Worm (Caenorhabditis elegans) whole organism, young adult: ENCODE results near the gene Y56A3A.6.
A peak's percentile ranks its signal among the peaks of the same experiment; 100 is the strongest.

ENCODE experiments used
- B0035.1 ChIP-seq: sonication (generic microtip); optimal IDR thresholded peaks from 2 replicates; lab custom pipeline; 2016; ENCODE audit warnings: missing genetic modification characterization, mild to moderate bottlenecking, missing compliant biosample characterization, missing genotype, missing genetic modification reagents
- C17E4.6 ChIP-seq: fragments of 200-800 bp; sonication (Bioruptor generic); IDR thresholded peaks from 2 replicates; pipeline ENCODE4 v1.3.6; 2022; ENCODE audit warnings: missing genetic modification reagents, missing genetic modification characterization, missing compliant biosample characterization
- F23B12.7 ChIP-seq: sonication (generic microtip); optimal IDR thresholded peaks from 2 replicates; lab custom pipeline; 2017; ENCODE audit warnings: missing genetic modification characterization, mild to moderate bottlenecking, missing compliant biosample characterization, antibody characterized with exemption, moderate library complexity; ENCODE audit not compliant: insufficient read depth
- F49E8.2 ChIP-seq: sonication (generic microtip); optimal IDR thresholded peaks from 3 replicates; lab custom pipeline; 2017; ENCODE audit warnings: missing genetic modification characterization, mild to moderate bottlenecking, missing compliant biosample characterization, antibody characterized with exemption, moderate library complexity; ENCODE audit not compliant: insufficient read depth
- F57A8.1 ChIP-seq: fragments of 200-800 bp; sonication (Bioruptor generic); optimal IDR thresholded peaks from 2 replicates; lab custom pipeline; 2018; ENCODE audit warnings: mild to moderate bottlenecking, missing genetic modification characterization, moderate library complexity, missing compliant biosample characterization
- K11D2.4 ChIP-seq: fragments of 200-800 bp; sonication (Bioruptor generic); IDR thresholded peaks from 2 replicates; pipeline ENCODE4 v1.3.6; 2022; ENCODE audit warnings: missing genetic modification reagents, missing genetic modification characterization, missing compliant biosample characterization
- Y53G8AR.9 ChIP-seq: fragments of 200-800 bp; sonication (Bioruptor generic); conservative IDR thresholded peaks from 2 replicates; pipeline ENCODE4 v1.3.6; 2022; ENCODE audit warnings: missing genetic modification reagents, missing genetic modification characterization, missing compliant biosample characterization
- Y67H2A.10 ChIP-seq: fragments of 200-800 bp; sonication (Bioruptor generic); conservative IDR thresholded peaks from 2 replicates; pipeline ENCODE4 v1.3.6; 2022; ENCODE audit warnings: missing genetic modification reagents, missing genetic modification characterization, missing compliant biosample characterization
- aptf-2 ChIP-seq: fragments of 200-800 bp; sonication (Bioruptor generic); conservative IDR thresholded peaks from 2 replicates; pipeline ENCODE4 v1.3.6; 2022; ENCODE audit warnings: missing genetic modification reagents, missing genetic modification characterization, missing compliant biosample characterization
- aptf-3 ChIP-seq: fragments of 200-800 bp; sonication (Bioruptor generic); IDR thresholded peaks from 2 replicates; pipeline ENCODE4 v1.3.6; 2022; ENCODE audit warnings: missing genetic modification characterization, missing compliant biosample characterization
- attf-5 ChIP-seq: fragments of 200-800 bp; sonication (Bioruptor generic); optimal IDR thresholded peaks from 2 replicates; lab custom pipeline; 2018; ENCODE audit warnings: mild to moderate bottlenecking, missing genetic modification characterization, missing compliant biosample characterization
- bed-1 ChIP-seq: fragments of 200-800 bp; sonication (Bioruptor generic); IDR thresholded peaks from 2 replicates; pipeline ENCODE4 v1.3.6; 2022; ENCODE audit warnings: missing genetic modification reagents, missing genetic modification characterization, missing compliant biosample characterization
- cebp-1 ChIP-seq, 2 experiments: fragments of 200-800 bp in 1 of 2; sonication (Bioruptor generic) in 1 of 2; sonication (generic microtip) in 1 of 2; IDR thresholded peaks in 1 of 2; optimal IDR thresholded peaks in 1 of 2; 2 replicates each; pipeline versions ENCODE4 v1.3.6 to Lab custom; 2017 to 2022; ENCODE audit warnings: missing compliant biosample characterization in 2 of 2, missing genetic modification characterization in 2 of 2, mild to moderate bottlenecking in 1 of 2, missing genetic modification reagents in 1 of 2, moderate library complexity in 1 of 2
- ceh-100 ChIP-seq: fragments of 200-800 bp; sonication (Bioruptor generic); IDR thresholded peaks from 2 replicates; pipeline ENCODE4 v1.3.6; 2022; ENCODE audit warnings: missing genetic modification reagents, missing genetic modification characterization, missing compliant biosample characterization
- ceh-27 ChIP-seq: fragments of 200-800 bp; sonication (Bioruptor generic); optimal IDR thresholded peaks from 2 replicates; lab custom pipeline; 2018; ENCODE audit warnings: mild to moderate bottlenecking, missing genetic modification characterization, moderate library complexity, missing compliant biosample characterization
- ceh-40 ChIP-seq: fragments of 200-800 bp; sonication (Bioruptor generic); IDR thresholded peaks from 2 replicates; pipeline ENCODE4 v1.3.6; 2022; ENCODE audit warnings: missing genetic modification characterization, missing compliant biosample characterization
- egrh-3 ChIP-seq: fragments of 200-800 bp; sonication (Bioruptor generic); IDR thresholded peaks from 2 replicates; pipeline ENCODE4 v1.3.6; 2022; ENCODE audit warnings: missing genetic modification reagents, missing genetic modification characterization, missing compliant biosample characterization
- ekl-4 ChIP-seq: fragments of 200-800 bp; sonication (Bioruptor generic); IDR thresholded peaks from 2 replicates; pipeline ENCODE4 v1.3.6; 2022; ENCODE audit warnings: missing genetic modification reagents, missing genetic modification characterization, missing compliant biosample characterization
- ets-4 ChIP-seq: fragments of 200-800 bp; sonication (Bioruptor generic); optimal IDR thresholded peaks from 2 replicates; lab custom pipeline; 2018; ENCODE audit warnings: mild to moderate bottlenecking, missing genetic modification characterization, missing compliant biosample characterization
- hmg-1.2 ChIP-seq: fragments of 200-800 bp; sonication (Bioruptor generic); IDR thresholded peaks from 2 replicates; pipeline ENCODE4 v1.3.6; 2022; ENCODE audit warnings: missing genetic modification reagents, missing genetic modification characterization, missing compliant biosample characterization
- hsf-1 ChIP-seq: fragments of 200-800 bp; sonication (Bioruptor generic); IDR thresholded peaks from 2 replicates; pipeline ENCODE4 v1.3.6; 2022; ENCODE audit warnings: missing genetic modification reagents, missing genetic modification characterization, missing compliant biosample characterization
- let-526 ChIP-seq: fragments of 200-800 bp; sonication (Bioruptor generic); IDR thresholded peaks from 2 replicates; pipeline ENCODE4 v1.3.6; 2022; ENCODE audit warnings: missing genetic modification reagents, missing genetic modification characterization, missing compliant biosample characterization
- let-607 ChIP-seq, 2 experiments: fragments of 200-800 bp in 1 of 2; sonication (Bioruptor generic) in 1 of 2; sonication (generic microtip) in 1 of 2; optimal IDR thresholded peaks; 2 replicates each; lab custom pipeline; 2016 to 2018; ENCODE audit warnings: mild to moderate bottlenecking in 2 of 2, missing compliant biosample characterization in 2 of 2, missing genetic modification characterization in 2 of 2, moderate library complexity in 2 of 2, missing genotype in 1 of 2
- mel-28 ChIP-seq: sonication (generic microtip); optimal IDR thresholded peaks from 2 replicates; lab custom pipeline; 2016; ENCODE audit warnings: borderline replicate concordance, mild to moderate bottlenecking, missing genetic modification characterization, missing compliant biosample characterization
- nhr-179 ChIP-seq: sonication (generic microtip); optimal IDR thresholded peaks from 2 replicates; lab custom pipeline; 2016; ENCODE audit warnings: mild to moderate bottlenecking, missing genetic modification characterization, missing compliant biosample characterization
- nhr-80 ChIP-seq: sonication (generic microtip); optimal IDR thresholded peaks from 2 replicates; lab custom pipeline; 2016; ENCODE audit warnings: missing genetic modification characterization, missing compliant biosample characterization
- nhr-90 ChIP-seq: sonication (generic microtip); optimal IDR thresholded peaks from 2 replicates; lab custom pipeline; 2016; ENCODE audit warnings: missing genotype, mild to moderate bottlenecking, missing genetic modification characterization, missing compliant biosample characterization
- pbrm-1 ChIP-seq: fragments of 200-800 bp; sonication (Bioruptor generic); IDR thresholded peaks from 2 replicates; pipeline ENCODE4 v1.3.6; 2022; ENCODE audit warnings: missing genetic modification reagents, missing genetic modification characterization, missing compliant biosample characterization
- repo-1 ChIP-seq: sonication (generic microtip); optimal IDR thresholded peaks from 2 replicates; lab custom pipeline; 2017; ENCODE audit warnings: mild to moderate bottlenecking, missing genetic modification characterization, missing compliant biosample characterization
- rpc-1 ChIP-seq, 2 experiments: fragments of 150-350 bp in 1 of 2; sonication (generic microtip) in 1 of 2; optimal IDR thresholded peaks; 2 replicates each; lab custom pipeline; 2014 to 2018; ENCODE audit warnings: missing biosample characterization in 1 of 2, missing genetic modification characterization in 1 of 2, missing genetic modification reagents in 1 of 2, missing genotype in 1 of 2
- snpc-4 ChIP-seq, 5 experiments: fragments of 150-350 bp in 1 of 5; sonication (generic microtip) in 4 of 5; optimal IDR thresholded peaks; 2 replicates each; lab custom pipeline; 2014 to 2018; ENCODE audit warnings: missing genetic modification characterization in 5 of 5, missing biosample characterization in 3 of 5, antibody characterized with exemption in 2 of 5, mild to moderate bottlenecking in 2 of 5, missing compliant biosample characterization in 2 of 5, missing genotype in 2 of 5, moderate library complexity in 2 of 5, missing genetic modification reagents in 1 of 5
- unc-62 ChIP-seq: fragments of 150-350 bp; optimal IDR thresholded peaks from 2 replicates; lab custom pipeline; 2014; ENCODE audit warnings: missing biosample characterization, missing genetic modification reagents, missing genetic modification characterization
- xnd-1 ChIP-seq: sonication (generic microtip); optimal IDR thresholded peaks from 2 replicates; lab custom pipeline; 2016; ENCODE audit warnings: missing genotype, missing genetic modification reagents, missing genetic modification characterization, missing compliant biosample characterization
- zfh-2 ChIP-seq: fragments of 200-800 bp; sonication (Bioruptor generic); conservative IDR thresholded peaks from 2 replicates; pipeline ENCODE4 v1.3.6; 2022; ENCODE audit warnings: missing genetic modification reagents, missing genetic modification characterization, missing compliant biosample characterization
- ztf-26 ChIP-seq: sonication (generic microtip); optimal IDR thresholded peaks from 2 replicates; lab custom pipeline; 2017; ENCODE audit warnings: missing genetic modification characterization, missing compliant biosample characterization

The Y56A3A.6 gene

DNA sequence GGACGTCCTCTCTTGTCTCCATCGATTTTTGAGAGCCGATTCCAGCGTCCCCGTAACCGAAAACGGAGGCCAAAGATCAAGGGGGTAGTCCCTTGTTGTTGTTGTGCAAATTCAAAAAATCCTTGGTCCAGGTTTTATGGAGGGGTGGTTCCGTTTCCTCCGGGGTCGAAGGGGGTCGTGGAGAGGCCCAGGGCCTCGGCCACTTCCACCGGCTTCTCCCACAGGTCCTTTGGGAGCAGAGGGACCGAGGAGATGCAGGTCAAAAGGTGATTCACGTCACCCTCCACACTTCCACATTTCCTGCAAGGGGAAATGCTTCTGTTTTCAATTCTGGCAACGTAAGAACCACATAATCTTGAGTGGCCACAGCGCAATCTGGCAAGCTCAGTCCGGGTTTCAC is 5.1 kb upstream of the Y56A3A.6 start, which contains the start of gene fbxb-22:
Gene fbxb-22 (minus strand): TSS at position 61 of the 400 bp plus-strand sequence.
- TF ChIP-seq egrh-3 = peak; percentile 68; the same call in 1 of the 2 replicates

DNA sequence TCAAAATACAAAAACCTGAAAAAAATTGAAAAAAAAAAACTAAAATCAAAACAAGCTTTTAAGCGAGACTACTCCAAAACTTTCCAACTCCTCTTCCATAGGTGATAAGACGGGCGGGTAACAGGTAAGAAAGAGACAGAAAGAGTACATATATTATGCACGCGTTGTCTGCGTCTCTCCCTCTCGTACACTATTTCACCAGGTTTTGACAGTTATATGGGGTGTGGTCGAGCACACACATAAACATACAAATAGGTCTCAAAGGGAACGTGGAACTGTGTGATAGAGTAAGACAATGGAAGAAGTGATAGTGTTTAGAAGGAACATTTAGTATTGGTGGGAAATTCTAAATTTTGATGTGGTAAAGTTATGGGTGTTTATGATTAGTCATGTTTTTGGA is 2.9 kb upstream of the Y56A3A.6 start:
- TF ChIP-seq F49E8.2 (no peak), unc-62 (GFP tag; lab: Kevin White, UChicago) (peak; percentile 49), hmg-1.2 (GFP tag; lab: Robert Waterston, UW) (peak; percentile 93), let-607 (tag; optimal IDR thresholded peaks at IDR 0.05; lab: Kevin White, UChicago) (no peak), ets-4 (GFP tag; lab: Kevin White, UChicago) (peak; percentile 45), attf-5 (GFP tag; lab: Kevin White, UChicago) (peak; percentile 14), nhr-80 (tag; lab: Kevin White, UChicago) (peak; percentile 86)

DNA sequence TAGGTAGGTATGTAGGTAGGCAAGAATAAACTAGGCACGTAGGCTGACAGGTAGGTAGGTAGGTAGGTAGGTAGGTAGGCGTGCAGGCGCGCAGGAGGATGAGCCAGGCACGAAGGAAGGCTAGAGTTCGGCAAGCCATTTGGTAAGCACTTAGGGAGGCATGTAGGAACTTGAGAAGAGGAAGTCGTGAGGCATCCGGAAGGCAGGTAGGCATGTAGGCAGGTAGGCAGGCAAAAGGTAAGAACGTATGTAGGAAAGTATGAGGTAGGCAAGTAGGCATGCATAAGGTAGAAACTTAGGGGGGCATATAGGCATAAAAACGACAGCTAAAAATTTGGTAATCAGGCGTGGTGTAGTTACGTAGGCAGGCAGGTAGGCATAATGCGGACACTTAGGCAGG is 2.5 kb downstream of the Y56A3A.6 start:
- TF ChIP-seq zfh-2 (GFP tag; lab: Robert Waterston, UW) (0 out of 2 replicates have a peak, but pooled peaks have one; percentile 23), repo-1 (tag; lab: Kevin White, UChicago) (no peak)

DNA sequence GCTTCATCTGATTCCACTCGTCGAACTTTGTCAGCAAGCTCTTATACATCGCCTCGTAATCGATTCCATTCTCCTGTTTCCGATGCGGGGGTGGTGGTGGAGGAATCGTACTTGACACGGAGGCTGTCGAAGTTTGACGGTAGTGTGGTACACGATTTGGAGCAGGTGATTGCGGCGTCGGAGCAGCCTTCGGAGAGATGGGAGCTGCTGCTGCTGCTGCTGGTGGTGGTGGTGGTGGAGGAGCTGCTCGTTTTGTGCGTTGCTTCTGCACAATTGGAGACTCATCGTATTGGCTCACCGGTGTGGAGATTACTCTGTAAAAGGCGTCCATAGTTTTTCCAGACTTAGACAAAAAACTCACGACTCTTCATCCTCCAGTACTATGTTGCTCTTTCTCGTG is 4.4 kb downstream of the Y56A3A.6 start:
- TF ChIP-seq ekl-4 (GFP tag; lab: Robert Waterston, UW) (0 out of 2 replicates have a peak, but pooled peaks have one; percentile 25), zfh-2 (GFP tag; lab: Robert Waterston, UW) (peak; percentile 81), C17E4.6 (no peak), egrh-3 (peak; percentile 66)

DNA sequence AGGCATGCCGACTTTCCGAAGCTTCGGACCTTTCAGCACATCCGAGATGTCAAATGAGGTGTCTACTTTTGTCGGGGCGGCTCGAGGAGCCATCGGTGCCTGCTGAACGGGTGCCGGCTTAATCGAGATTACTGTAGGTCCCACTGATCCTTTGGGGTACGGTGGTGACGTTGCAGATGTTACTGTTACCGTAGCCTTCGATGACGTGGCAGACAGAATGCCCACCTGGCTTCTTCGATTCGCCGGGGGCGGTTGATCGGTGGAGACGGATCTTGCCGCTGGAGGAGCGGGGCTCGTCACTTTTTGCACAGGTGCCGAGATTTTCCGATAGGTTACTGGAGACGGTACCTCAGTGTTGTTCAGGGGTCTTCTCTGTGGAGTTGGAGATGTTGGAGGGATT is 7.0 kb downstream of the Y56A3A.6 start:
- TF ChIP-seq aptf-3 (GFP tag; lab: Robert Waterston, UW) (0 out of 2 replicates have a peak, but pooled peaks have one; percentile 19), egrh-3 (peak; percentile 9; the same call in 1 of the 2 replicates), zfh-2 (GFP tag; lab: Robert Waterston, UW) (peak; percentile 54), bed-1 (0 out of 2 replicates have a peak, but pooled peaks have one; percentile 79), nhr-179 (tag; lab: Kevin White, UChicago) (no peak), mel-28 (tag; lab: Kevin White, UChicago) (no peak), ceh-40 (GFP tag; lab: Robert Waterston, UW) (no peak), F57A8.1 (no peak), attf-5 (GFP tag; lab: Kevin White, UChicago) (no peak)

DNA sequence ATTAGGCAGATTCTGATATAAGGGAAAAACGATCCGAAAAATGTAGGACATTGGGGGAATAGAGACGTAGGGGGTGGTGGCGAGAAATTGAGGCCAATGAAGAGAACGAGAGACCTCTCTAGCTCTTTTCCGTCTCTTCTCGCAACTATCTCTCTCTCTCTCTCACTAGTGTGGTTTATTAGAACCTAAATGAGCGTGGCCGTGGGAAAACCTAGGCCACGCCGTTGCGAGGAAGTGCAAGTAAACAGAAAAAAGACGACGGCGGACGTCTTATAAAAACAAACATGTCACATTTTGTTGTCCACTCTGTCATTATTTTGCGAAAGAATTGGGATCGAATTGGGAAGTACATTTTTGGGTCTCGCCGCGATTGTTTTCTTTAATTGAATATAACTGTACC is 8.6 kb downstream of the Y56A3A.6 start:
- TF ChIP-seq ceh-27 (GFP tag; lab: Kevin White, UChicago) = peak; percentile 93
- 0 out of 2 replicates have a peak, but pooled peaks have one; percentile 23 for TF ChIP-seq Y53G8AR.9 (GFP tag; lab: Robert Waterston, UW)
- TF ChIP-seq let-526 (GFP tag; lab: Robert Waterston, UW) = no peak
- peak; percentile 29 for TF ChIP-seq F23B12.7 (tag; lab: Kevin White, UChicago)
- no peak for TF ChIP-seq rpc-1 (optimal IDR thresholded peaks at IDR 0.05; lab: Kevin White, UChicago)
- TF ChIP-seq rpc-1 (tag; optimal IDR thresholded peaks at IDR 0.05; lab: Kevin White, UChicago) = no peak
- TF ChIP-seq hsf-1 (GFP tag; lab: Robert Waterston, UW) = no peak
- no peak for TF ChIP-seq F57A8.1
- peak; percentile 18 for TF ChIP-seq ztf-26 (tag; lab: Kevin White, UChicago)
- TF ChIP-seq ceh-100 (GFP tag; lab: Robert Waterston, UW) = peak; percentile 62; the same call in 1 of the 2 replicates
- TF ChIP-seq B0035.1 (tag; lab: Kevin White, UChicago) = no peak
- TF ChIP-seq snpc-4 (GFP tag; optimal IDR thresholded peaks at IDR 0.05; lab: Kevin White, UChicago) = peak; percentile 50
- peak; percentile 69 to 85 (median 79) for TF ChIP-seq snpc-4 (tag; optimal IDR thresholded peaks at IDR 0.05; lab: Kevin White, UChicago)
- peak; percentile 51; the same call in 1 of the 2 replicates for TF ChIP-seq aptf-2 (GFP tag; lab: Robert Waterston, UW)
- 0 out of 2 replicates have a peak, but pooled peaks have one; percentile 38 for TF ChIP-seq K11D2.4 (GFP tag; lab: Robert Waterston, UW)
- no peak for TF ChIP-seq xnd-1 (tag; lab: Kevin White, UChicago)
- TF ChIP-seq cebp-1 (GFP tag; IDR thresholded peaks at IDR 0.05; lab: Robert Waterston, UW) = peak; percentile 53; the same call in 1 of the 2 replicates
- TF ChIP-seq cebp-1 (tag; optimal IDR thresholded peaks at IDR 0.05; lab: Kevin White, UChicago) = peak; percentile 78
- peak; percentile 12 for TF ChIP-seq nhr-90
- peak; percentile 75; the same call in 1 of the 2 replicates for TF ChIP-seq hmg-1.2 (GFP tag; lab: Robert Waterston, UW)
- peak; percentile 28; the same call in 1 of the 2 replicates for TF ChIP-seq pbrm-1
- TF ChIP-seq let-607 (tag; optimal IDR thresholded peaks at IDR 0.05; lab: Kevin White, UChicago) = peak; percentile 14 to 16
- TF ChIP-seq Y67H2A.10 = peak; percentile 49; the same call in 1 of the 2 replicates
- TF ChIP-seq zfh-2 (GFP tag; lab: Robert Waterston, UW) = peak; percentile 93
